Worm (Caenorhabditis elegans) whole organism, young adult: ENCODE data around the gene R02C2.1.

Experiments used
- B0261.1 ChIP-seq: sonication (generic microtip); optimal IDR thresholded peaks from 2 replicates; lab custom pipeline; 2016; ENCODE audit warnings: mild to moderate bottlenecking, missing genetic modification characterization, moderate library complexity, missing compliant biosample characterization
- B0336.3 ChIP-seq: fragments of 200-800 bp; sonication (Bioruptor generic); IDR thresholded peaks from 2 replicates; pipeline ENCODE4 v1.3.6; 2022; ENCODE audit warnings: missing genetic modification characterization, missing compliant biosample characterization
- F22D6.2 ChIP-seq: sonication (generic microtip); optimal IDR thresholded peaks from 2 replicates; lab custom pipeline; 2016; ENCODE audit warnings: mild to moderate bottlenecking, missing genetic modification characterization, missing compliant biosample characterization
- F37B4.10 ChIP-seq: fragments of 200-800 bp; sonication (Bioruptor generic); IDR thresholded peaks from 2 replicates; pipeline ENCODE4 v1.3.6; 2022; ENCODE audit warnings: missing genetic modification characterization, missing compliant biosample characterization
- Y56A3A.18 ChIP-seq: fragments of 200-800 bp; sonication (Bioruptor generic); IDR thresholded peaks from 2 replicates; pipeline ENCODE4 v1.3.6; 2022; ENCODE audit warnings: missing genetic modification reagents, missing genetic modification characterization, missing compliant biosample characterization
- ccch-3 ChIP-seq: fragments of 200-800 bp; sonication (Bioruptor generic); optimal IDR thresholded peaks from 2 replicates; lab custom pipeline; 2018; ENCODE audit warnings: mild to moderate bottlenecking, missing genetic modification characterization, missing compliant biosample characterization
- ceh-79 ChIP-seq: sonication (generic microtip); optimal IDR thresholded peaks from 2 replicates; lab custom pipeline; 2017; ENCODE audit warnings: mild to moderate bottlenecking, missing genetic modification characterization, missing compliant biosample characterization
- dpff-1 ChIP-seq: sonication (generic microtip); optimal IDR thresholded peaks from 2 replicates; lab custom pipeline; 2017; ENCODE audit warnings: mild to moderate bottlenecking, missing genetic modification characterization, missing compliant biosample characterization
- egrh-3 ChIP-seq: fragments of 200-800 bp; sonication (Bioruptor generic); IDR thresholded peaks from 2 replicates; pipeline ENCODE4 v1.3.6; 2022; ENCODE audit warnings: missing genetic modification reagents, missing genetic modification characterization, missing compliant biosample characterization
- ets-4 ChIP-seq: fragments of 200-800 bp; sonication (Bioruptor generic); optimal IDR thresholded peaks from 2 replicates; lab custom pipeline; 2018; ENCODE audit warnings: mild to moderate bottlenecking, missing genetic modification characterization, missing compliant biosample characterization
- hlh-12 ChIP-seq: sonication (generic microtip); optimal IDR thresholded peaks from 2 replicates; lab custom pipeline; 2016; ENCODE audit warnings: missing genetic modification characterization, missing compliant biosample characterization
- hlh-26 ChIP-seq: fragments of 200-800 bp; sonication (Bioruptor generic); conservative IDR thresholded peaks from 2 replicates; pipeline ENCODE4 v1.3.6; 2022; ENCODE audit warnings: missing genetic modification reagents, missing genetic modification characterization, missing compliant biosample characterization
- hsf-1 ChIP-seq: fragments of 200-800 bp; sonication (Bioruptor generic); IDR thresholded peaks from 2 replicates; pipeline ENCODE4 v1.3.6; 2022; ENCODE audit warnings: missing genetic modification reagents, missing genetic modification characterization, missing compliant biosample characterization
- let-607 ChIP-seq, 2 experiments: fragments of 200-800 bp in 1 of 2; sonication (Bioruptor generic) in 1 of 2; sonication (generic microtip) in 1 of 2; optimal IDR thresholded peaks; 2 replicates each; lab custom pipeline; 2016 to 2018; ENCODE audit warnings: mild to moderate bottlenecking in 2 of 2, missing compliant biosample characterization in 2 of 2, missing genetic modification characterization in 2 of 2, moderate library complexity in 2 of 2, missing genotype in 1 of 2
- lir-1 ChIP-seq: fragments of 200-800 bp; sonication (Bioruptor generic); conservative IDR thresholded peaks from 2 replicates; pipeline ENCODE4 v1.3.6; 2022; ENCODE audit warnings: missing genetic modification reagents, missing genetic modification characterization, missing compliant biosample characterization
- madf-3 ChIP-seq: fragments of 200-800 bp; sonication (Bioruptor generic); IDR thresholded peaks from 2 replicates; pipeline ENCODE4 v1.3.6; 2022; ENCODE audit warnings: missing genetic modification reagents, missing genetic modification characterization, missing compliant biosample characterization
- madf-8 ChIP-seq: fragments of 200-800 bp; sonication (Bioruptor generic); conservative IDR thresholded peaks from 2 replicates; pipeline ENCODE4 v1.3.6; 2022; ENCODE audit warnings: missing genetic modification reagents, missing genetic modification characterization, missing compliant biosample characterization
- mcd-1 ChIP-seq: fragments of 200-800 bp; sonication (Bioruptor generic); IDR thresholded peaks from 2 replicates; pipeline ENCODE4 v1.3.6; 2022; ENCODE audit warnings: missing genetic modification reagents, missing genetic modification characterization, missing compliant biosample characterization
- nhr-120 ChIP-seq: fragments of 200-800 bp; sonication (Bioruptor generic); IDR thresholded peaks from 2 replicates; pipeline ENCODE4 v1.3.6; 2022; ENCODE audit warnings: missing genetic modification characterization, missing compliant biosample characterization
- pha-4 ChIP-seq: fragments of 150-350 bp; sonication (generic microtip); optimal IDR thresholded peaks from 2 replicates; lab custom pipeline; 2014; ENCODE audit warnings: missing biosample characterization, missing genetic modification reagents, missing genetic modification characterization
- rcor-1 ChIP-seq: fragments of 200-800 bp; sonication (Bioruptor generic); IDR thresholded peaks from 2 replicates; pipeline ENCODE4 v1.3.6; 2022; ENCODE audit warnings: missing genetic modification reagents, missing genetic modification characterization, missing compliant biosample characterization
- repo-1 ChIP-seq: sonication (generic microtip); optimal IDR thresholded peaks from 2 replicates; lab custom pipeline; 2017; ENCODE audit warnings: mild to moderate bottlenecking, missing genetic modification characterization, missing compliant biosample characterization
- sdz-38 ChIP-seq: sonication (generic microtip); optimal IDR thresholded peaks from 2 replicates; lab custom pipeline; 2016; ENCODE audit warnings: missing genotype, missing genetic modification characterization, missing compliant biosample characterization
- snpc-1.3 ChIP-seq: sonication (generic microtip); optimal IDR thresholded peaks from 2 replicates; lab custom pipeline; 2017; ENCODE audit warnings: missing genetic modification characterization, mild to moderate bottlenecking, missing compliant biosample characterization, antibody characterized with exemption, moderate library complexity, missing genotype, missing genetic modification reagents; ENCODE audit not compliant: insufficient read depth
- zfh-2 ChIP-seq: fragments of 200-800 bp; sonication (Bioruptor generic); conservative IDR thresholded peaks from 2 replicates; pipeline ENCODE4 v1.3.6; 2022; ENCODE audit warnings: missing genetic modification reagents, missing genetic modification characterization, missing compliant biosample characterization
- ztf-6 ChIP-seq: fragments of 200-800 bp; sonication (Bioruptor generic); IDR thresholded peaks from 2 replicates; pipeline ENCODE4 v1.3.6; 2022; ENCODE audit warnings: missing genetic modification reagents, missing genetic modification characterization, missing compliant biosample characterization

R02C2.1 gene

ce11 chrV:194760-195159 lies 43.2 kb downstream of the R02C2.1 start:
- TF ChIP-seq nhr-120 (no peak), ceh-79 (no peak), madf-3 (no peak), repo-1 (no peak), ccch-3 (GFP tag; lab: Kevin White, UChicago) (no peak), Y56A3A.18 (no peak), madf-8 (GFP tag; lab: Robert Waterston, UW) (no peak), lir-1 (GFP tag; lab: Robert Waterston, UW) (no peak), rcor-1 (GFP tag; lab: Robert Waterston, UW) (no peak), egrh-3 (GFP tag; lab: Robert Waterston, UW) (peak; percentile 47; the same call in 1 of the 2 replicates), F22D6.2 (tag; lab: Kevin White, UChicago) (no peak), mcd-1 (GFP tag; lab: Robert Waterston, UW) (no peak), ztf-6 (GFP tag; lab: Robert Waterston, UW) (no peak), hsf-1 (GFP tag; lab: Robert Waterston, UW) (no peak), F37B4.10 (GFP tag; lab: Robert Waterston, UW) (0 out of 2 replicates have a peak, but pooled peaks have one; percentile 20), B0261.1 (tag; lab: Kevin White, UChicago) (no peak), B0336.3 (no peak), zfh-2 (peak; percentile 85), hlh-26 (GFP tag; lab: Robert Waterston, UW) (no peak), pha-4 (tag; lab: Kevin White, UChicago) (no peak), snpc-1.3 (no peak)

ce11 chrV:189436-189835 lies 48.6 kb downstream of the R02C2.1 start:
- no peak for TF ChIP-seq sdz-38
- TF ChIP-seq let-607 (tag; optimal IDR thresholded peaks at IDR 0.05; lab: Kevin White, UChicago): no peak
- TF ChIP-seq B0336.3: no peak
- no peak for TF ChIP-seq hlh-12 (tag; lab: Kevin White, UChicago)
- no peak for TF ChIP-seq dpff-1
- TF ChIP-seq ets-4 (GFP tag; lab: Kevin White, UChicago): no peak
